Worm (Caenorhabditis elegans) whole organism, L4 larva: ENCODE results near the gene gpa-12.

Experiments used
- F10B5.3 ChIP-seq: sonication (generic microtip); optimal IDR thresholded peaks from 2 replicates; lab custom pipeline; 2016; ENCODE audit warnings: mild to moderate bottlenecking, missing genetic modification characterization, missing compliant biosample characterization
- F26F4.8 ChIP-seq: fragments of 200-800 bp; sonication (Bioruptor generic); conservative IDR thresholded peaks from 2 replicates; pipeline ENCODE4 v1.3.6; 2022; ENCODE audit warnings: missing genetic modification characterization, missing compliant biosample characterization
- F37D6.2 ChIP-seq: sonication (generic microtip); optimal IDR thresholded peaks from 2 replicates; lab custom pipeline; 2016; ENCODE audit warnings: mild to moderate bottlenecking, missing genetic modification characterization, missing compliant biosample characterization
- F44E2.7 ChIP-seq: fragments of 200-800 bp; sonication (Bioruptor generic); IDR thresholded peaks from 2 replicates; pipeline ENCODE4 v2.1.2; 2022; ENCODE audit warnings: missing genetic modification characterization, missing compliant biosample characterization
- T26A8.4 ChIP-seq: fragments of 200-800 bp; sonication (Bioruptor generic); IDR thresholded peaks from 2 replicates; pipeline ENCODE4 v1.3.6; 2022; ENCODE audit warnings: missing genetic modification characterization, missing compliant biosample characterization
- Y105C5A.15 ChIP-seq: fragments of 200-800 bp; sonication (Bioruptor generic); IDR thresholded peaks from 2 replicates; pipeline ENCODE4 v1.3.6; 2022; ENCODE audit warnings: missing genetic modification characterization, missing compliant biosample characterization
- Y48G9A.11 ChIP-seq: fragments of 200-800 bp; sonication (Bioruptor generic); IDR thresholded peaks from 2 replicates; pipeline ENCODE4 v1.3.6; 2022; ENCODE audit warnings: missing genetic modification reagents, missing genetic modification characterization, missing compliant biosample characterization
- Y75B8A.6 ChIP-seq: fragments of 200-800 bp; sonication (Bioruptor generic); IDR thresholded peaks from 2 replicates; pipeline ENCODE4 v1.3.6; 2022; ENCODE audit warnings: missing genetic modification reagents, missing genetic modification characterization, missing compliant biosample characterization
- ZK337.2 ChIP-seq: fragments of 200-800 bp; sonication (Bioruptor generic); IDR thresholded peaks from 2 replicates; pipeline ENCODE4 v1.3.6; 2022; ENCODE audit warnings: missing genetic modification reagents, missing genetic modification characterization, missing compliant biosample characterization
- ZK546.5 ChIP-seq, 2 experiments: sonication (generic microtip); optimal IDR thresholded peaks; 2 replicates each; lab custom pipeline; 2017; ENCODE audit warnings: missing biosample characterization in 2 of 2, missing genetic modification characterization in 2 of 2
- aly-2 ChIP-seq: sonication (generic microtip); optimal IDR thresholded peaks from 2 replicates; lab custom pipeline; 2018; ENCODE audit warnings: missing biosample characterization, missing genetic modification characterization
- ceh-44 ChIP-seq: fragments of 200-800 bp; sonication (Bioruptor generic); IDR thresholded peaks from 2 replicates; pipeline ENCODE4 v1.3.6; 2022; ENCODE audit warnings: missing genetic modification reagents, missing genetic modification characterization, missing compliant biosample characterization
- ceh-82 ChIP-seq: sonication (generic microtip); optimal IDR thresholded peaks from 2 replicates; lab custom pipeline; 2017; ENCODE audit warnings: missing biosample characterization, missing genetic modification characterization
- ces-1 ChIP-seq: fragments of 150-350 bp; sonication (generic microtip); optimal IDR thresholded peaks from 4 replicates; lab custom pipeline; 2014; ENCODE audit warnings: missing biosample characterization, missing genetic modification reagents, missing genetic modification characterization
- daf-12 ChIP-seq: fragments of 150-350 bp; optimal IDR thresholded peaks from 2 replicates; lab custom pipeline; 2014; ENCODE audit warnings: missing biosample characterization, missing genetic modification reagents, missing genetic modification characterization
- dve-1 ChIP-seq: sonication (generic microtip); optimal IDR thresholded peaks from 2 replicates; lab custom pipeline; 2017; ENCODE audit warnings: antibody characterized with exemption, mild to moderate bottlenecking, missing genetic modification characterization, missing compliant biosample characterization; ENCODE audit not compliant: insufficient read depth
- fkh-10 ChIP-seq: fragments of 150-350 bp; optimal IDR thresholded peaks from 2 replicates; lab custom pipeline; 2014; ENCODE audit warnings: missing biosample characterization, missing genetic modification reagents, missing genetic modification characterization
- fos-1 ChIP-seq: fragments of 150-350 bp; optimal IDR thresholded peaks from 2 replicates; lab custom pipeline; 2014; ENCODE audit warnings: missing biosample characterization, missing genetic modification characterization
- hlh-11 ChIP-seq: fragments of 200-800 bp; sonication (Bioruptor generic); optimal IDR thresholded peaks from 2 replicates; lab custom pipeline; 2018; ENCODE audit warnings: mild to moderate bottlenecking, missing genetic modification characterization, missing compliant biosample characterization
- hlh-30 ChIP-seq: sonication (generic microtip); optimal IDR thresholded peaks from 2 replicates; lab custom pipeline; 2017; ENCODE audit warnings: antibody characterized with exemption, mild to moderate bottlenecking, missing genetic modification characterization, missing compliant biosample characterization; ENCODE audit not compliant: insufficient read depth
- hmg-1.1 ChIP-seq: fragments of 200-800 bp; sonication (Bioruptor generic); IDR thresholded peaks from 2 replicates; pipeline ENCODE4 v1.3.6; 2022; ENCODE audit warnings: missing genetic modification reagents, missing genetic modification characterization, missing compliant biosample characterization
- jun-1 ChIP-seq: fragments of 150-350 bp; optimal IDR thresholded peaks from 2 replicates; lab custom pipeline; 2014; ENCODE audit warnings: missing biosample characterization, missing genetic modification reagents, missing genetic modification characterization
- lin-13 ChIP-seq: fragments of 150-350 bp; optimal IDR thresholded peaks from 2 replicates; lab custom pipeline; 2014; ENCODE audit warnings: missing biosample characterization, missing genetic modification reagents, missing genetic modification characterization
- lin-15B ChIP-seq: fragments of 150-350 bp; sonication (generic microtip); optimal IDR thresholded peaks from 3 replicates; lab custom pipeline; 2014; ENCODE audit warnings: missing biosample characterization, missing genetic modification characterization
- lin-29 ChIP-seq: fragments of 200-800 bp; sonication (Bioruptor generic); IDR thresholded peaks from 2 replicates; pipeline ENCODE4 v1.3.6; 2022; ENCODE audit warnings: missing genetic modification reagents, missing genetic modification characterization, missing compliant biosample characterization
- lin-38 ChIP-seq: fragments of 200-800 bp; sonication (Bioruptor generic); IDR thresholded peaks from 2 replicates; pipeline ENCODE4 v1.3.6; 2022; ENCODE audit warnings: missing genetic modification reagents, missing genetic modification characterization, missing compliant biosample characterization
- lin-39 ChIP-seq: fragments of 150-350 bp; optimal IDR thresholded peaks from 2 replicates; lab custom pipeline; 2014; ENCODE audit warnings: missing biosample characterization, missing genetic modification reagents, missing genetic modification characterization
- lsy-2 ChIP-seq, 2 experiments: fragments of 150-350 bp in 1 of 2; sonication (generic microtip) in 1 of 2; optimal IDR thresholded peaks; 2 replicates each; lab custom pipeline; 2014 to 2017; ENCODE audit warnings: missing biosample characterization in 2 of 2, missing genetic modification characterization in 2 of 2
- madf-9 ChIP-seq: fragments of 200-800 bp; sonication (Bioruptor generic); conservative IDR thresholded peaks from 2 replicates; pipeline ENCODE4 v1.3.6; 2022; ENCODE audit warnings: missing genetic modification reagents, missing genetic modification characterization, missing compliant biosample characterization
- mdl-1 ChIP-seq, 2 experiments: fragments of 150-350 bp in 1 of 2; sonication (generic microtip) in 1 of 2; optimal IDR thresholded peaks; 2 replicates each; lab custom pipeline; 2014 to 2017; ENCODE audit warnings: missing biosample characterization in 2 of 2, missing genetic modification characterization in 2 of 2
- mep-1 ChIP-seq: fragments of 150-350 bp; sonication (generic microtip); optimal IDR thresholded peaks from 3 replicates; lab custom pipeline; 2014; ENCODE audit warnings: missing biosample characterization, missing genetic modification characterization
- mes-2 ChIP-seq: sonication (generic microtip); optimal IDR thresholded peaks from 2 replicates; lab custom pipeline; 2016; ENCODE audit warnings: missing genotype, mild to moderate bottlenecking, missing genetic modification characterization, missing compliant biosample characterization; ENCODE audit not compliant: poor library complexity, severe bottlenecking
- nhr-102 ChIP-seq: sonication (generic microtip); optimal IDR thresholded peaks from 2 replicates; lab custom pipeline; 2016; ENCODE audit warnings: mild to moderate bottlenecking, missing genetic modification characterization, moderate library complexity, missing compliant biosample characterization
- nhr-11 ChIP-seq: fragments of 150-350 bp; optimal IDR thresholded peaks from 2 replicates; lab custom pipeline; 2014; ENCODE audit warnings: missing biosample characterization, missing genetic modification characterization
- nhr-237 ChIP-seq: sonication (generic microtip); optimal IDR thresholded peaks from 2 replicates; lab custom pipeline; 2017; ENCODE audit warnings: missing biosample characterization, missing genetic modification characterization
- nhr-25 ChIP-seq: sonication (generic microtip); optimal IDR thresholded peaks from 2 replicates; lab custom pipeline; 2017; ENCODE audit warnings: missing genetic modification characterization, mild to moderate bottlenecking, missing compliant biosample characterization, antibody characterized with exemption, moderate library complexity, borderline replicate concordance; ENCODE audit not compliant: insufficient read depth
- nhr-28 ChIP-seq: fragments of 150-350 bp; optimal IDR thresholded peaks from 2 replicates; lab custom pipeline; 2014; ENCODE audit warnings: missing biosample characterization, missing genetic modification characterization
- nhr-6 ChIP-seq: fragments of 150-350 bp; optimal IDR thresholded peaks from 2 replicates; lab custom pipeline; 2014; ENCODE audit warnings: missing biosample characterization, missing genetic modification characterization
- pha-4 ChIP-seq, 2 experiments: fragments of 150-350 bp in 1 of 2; fragments of 200-800 bp in 1 of 2; sonication (Bioruptor generic) in 1 of 2; IDR thresholded peaks in 1 of 2; optimal IDR thresholded peaks in 1 of 2; 2 replicates each; pipeline versions ENCODE4 v1.3.6 to Lab custom; 2014 to 2022; ENCODE audit warnings: missing genetic modification characterization in 2 of 2, missing genetic modification reagents in 2 of 2, missing biosample characterization in 1 of 2, missing compliant biosample characterization in 1 of 2
- php-3 ChIP-seq: fragments of 200-800 bp; sonication (Bioruptor generic); IDR thresholded peaks from 2 replicates; pipeline ENCODE4 v1.3.6; 2022; ENCODE audit warnings: missing genetic modification reagents, missing genetic modification characterization, missing compliant biosample characterization
- pqm-1 ChIP-seq: sonication (generic microtip); optimal IDR thresholded peaks from 2 replicates; lab custom pipeline; 2017; ENCODE audit warnings: missing biosample characterization, missing genetic modification characterization
- spr-1 ChIP-seq: sonication (generic microtip); optimal IDR thresholded peaks from 2 replicates; lab custom pipeline; 2016; ENCODE audit warnings: mild to moderate bottlenecking, missing genetic modification characterization, missing compliant biosample characterization
- spr-3 ChIP-seq: fragments of 200-800 bp; sonication (Bioruptor generic); optimal IDR thresholded peaks from 2 replicates; lab custom pipeline; 2018; ENCODE audit warnings: mild to moderate bottlenecking, missing genetic modification characterization, missing compliant biosample characterization
- unc-130 ChIP-seq: sonication (generic microtip); optimal IDR thresholded peaks from 2 replicates; lab custom pipeline; 2016; ENCODE audit warnings: missing genetic modification reagents, missing genetic modification characterization, missing compliant biosample characterization
- unc-62 ChIP-seq, 3 experiments: fragments of 150-350 bp in 1 of 3; sonication (generic microtip); optimal IDR thresholded peaks in 2 of 3; peaks in 1 of 3; 1 replicate in 1 of 3; 2 replicates in 2 of 3; lab custom pipeline; 2014 to 2017; ENCODE audit warnings: missing biosample characterization in 3 of 3, missing genetic modification characterization in 3 of 3, missing genetic modification reagents in 3 of 3, missing genotype in 1 of 3
- zfp-2 ChIP-seq: sonication (generic microtip); optimal IDR thresholded peaks from 2 replicates; lab custom pipeline; 2016; ENCODE audit warnings: mild to moderate bottlenecking, missing genetic modification characterization, missing compliant biosample characterization
- zfp-3 ChIP-seq: fragments of 200-800 bp; sonication (Bioruptor generic); conservative IDR thresholded peaks from 2 replicates; pipeline ENCODE4 v1.3.6; 2022; ENCODE audit warnings: missing genetic modification reagents, missing genetic modification characterization, missing compliant biosample characterization
- zip-11 ChIP-seq: fragments of 200-800 bp; sonication (Bioruptor generic); IDR thresholded peaks from 2 replicates; pipeline ENCODE4 v1.3.6; 2022; ENCODE audit warnings: missing genetic modification characterization, missing compliant biosample characterization
- zip-2 ChIP-seq: fragments of 150-350 bp; optimal IDR thresholded peaks from 2 replicates; lab custom pipeline; 2014; ENCODE audit warnings: missing biosample characterization, missing genetic modification characterization
- ztf-11 ChIP-seq: fragments of 150-350 bp; optimal IDR thresholded peaks from 2 replicates; lab custom pipeline; 2014; ENCODE audit warnings: missing biosample characterization, missing genetic modification characterization

gpa-12 gene

DNA sequence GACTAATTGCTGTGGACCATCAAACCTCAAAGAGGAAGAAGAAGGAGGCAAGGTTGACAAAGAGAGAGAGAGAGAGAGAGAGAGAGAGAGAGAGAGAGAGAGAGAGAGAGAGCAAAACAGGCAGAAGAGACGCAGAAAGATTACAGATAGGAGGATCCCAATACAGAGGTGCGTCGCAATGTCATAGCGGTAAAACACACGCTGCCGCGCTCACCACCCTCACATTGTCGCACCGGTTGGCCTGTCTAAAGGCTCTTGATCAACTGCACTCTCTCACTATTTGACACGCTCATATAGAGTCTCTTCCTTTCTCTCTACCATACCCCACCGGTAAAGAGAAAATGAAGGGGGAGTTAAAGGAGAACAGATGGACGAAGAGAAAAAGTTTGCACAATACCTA lies 18.1 kb upstream of the gpa-12 start:
- TF ChIP-seq hmg-1.1 (GFP tag; lab: Robert Waterston, UW), result peak; percentile 37; the same call in 1 of the 2 replicates
- TF ChIP-seq fkh-10 (GFP tag; lab: Kevin White, UChicago), result no peak
- no peak for TF ChIP-seq jun-1 (tag; lab: Kevin White, UChicago)
- TF ChIP-seq ZK337.2, result no peak
- TF ChIP-seq spr-1, result no peak
- TF ChIP-seq lin-39 (tag; lab: Kevin White, UChicago), result no peak
- TF ChIP-seq nhr-237 (tag; lab: Kevin White, UChicago), result no peak
- peak; percentile 53 for TF ChIP-seq hlh-30 (tag; lab: Kevin White, UChicago)
- no peak for TF ChIP-seq daf-12 (tag; lab: Kevin White, UChicago)
- TF ChIP-seq Y105C5A.15, result no peak
- TF ChIP-seq ces-1 (GFP tag; lab: Kevin White, UChicago), result no peak
- TF ChIP-seq ZK546.5 (tag; optimal IDR thresholded peaks at IDR 0.05; lab: Kevin White, UChicago), result no peak
- no peak for TF ChIP-seq zfp-3 (GFP tag; lab: Robert Waterston, UW)
- TF ChIP-seq nhr-6 (tag; lab: Kevin White, UChicago), result peak; percentile 77
- no peak for TF ChIP-seq ceh-82 (tag; lab: Kevin White, UChicago)
- peak in 1 of 2 experiments; percentile 61 for TF ChIP-seq mdl-1 (tag; optimal IDR thresholded peaks at IDR 0.05; lab: Kevin White, UChicago)
- peak; percentile 63 for TF ChIP-seq dve-1 (tag; lab: Kevin White, UChicago)
- TF ChIP-seq aly-2 (tag; lab: Kevin White, UChicago), result no peak
- TF ChIP-seq F44E2.7 (GFP tag; lab: Robert Waterston, UW), result no peak
- TF ChIP-seq Y48G9A.11 (GFP tag; lab: Robert Waterston, UW), result no peak
- peak; percentile 38 for TF ChIP-seq nhr-25
- TF ChIP-seq nhr-28, result peak; percentile 63
- TF ChIP-seq Y75B8A.6 (GFP tag; lab: Robert Waterston, UW), result no peak
- no peak for TF ChIP-seq lin-15B (tag; lab: Kevin White, UChicago)
- TF ChIP-seq hlh-11 (tag; lab: Kevin White, UChicago), result peak; percentile 71
- no peak for TF ChIP-seq F26F4.8
- no peak for TF ChIP-seq unc-130 (GFP tag; lab: Kevin White, UChicago)
- TF ChIP-seq unc-62 (GFP tag; optimal IDR thresholded peaks at IDR 0.05 in 1 of 2; lab: Kevin White, UChicago), result peak in 1 of 2 experiments; percentile 82
- TF ChIP-seq unc-62 (tag; optimal IDR thresholded peaks at IDR 0.05; lab: Kevin White, UChicago), result no peak
- no peak for TF ChIP-seq zip-2 (tag; lab: Kevin White, UChicago)
- no peak for TF ChIP-seq fos-1 (tag; lab: Kevin White, UChicago)
- TF ChIP-seq pqm-1 (tag; lab: Kevin White, UChicago), result peak; percentile 17
- no peak for TF ChIP-seq lin-13 (GFP tag; lab: Kevin White, UChicago)
- TF ChIP-seq zfp-2, result no peak
- TF ChIP-seq lin-38 (GFP tag; lab: Robert Waterston, UW), result no peak
- TF ChIP-seq nhr-102, result no peak
- no peak for TF ChIP-seq lin-29 (GFP tag; lab: Robert Waterston, UW)
- TF ChIP-seq lsy-2 (tag; optimal IDR thresholded peaks at IDR 0.05; lab: Kevin White, UChicago), result no peak
- no peak for TF ChIP-seq F10B5.3 (tag; lab: Kevin White, UChicago)
- no peak for TF ChIP-seq spr-3 (GFP tag; lab: Kevin White, UChicago)
- TF ChIP-seq mes-2 (tag; lab: Kevin White, UChicago), result peak; percentile 35
- TF ChIP-seq T26A8.4 (GFP tag; lab: Robert Waterston, UW), result no peak
- no peak for TF ChIP-seq nhr-11
- TF ChIP-seq zip-11 (GFP tag; lab: Robert Waterston, UW), result no peak
- peak; percentile 64 for TF ChIP-seq mep-1
- TF ChIP-seq madf-9 (GFP tag; lab: Robert Waterston, UW), result 0 out of 2 replicates have a peak, but pooled peaks have one; percentile 38
- TF ChIP-seq ztf-11 (tag; lab: Kevin White, UChicago), result no peak
- TF ChIP-seq pha-4 (GFP tag; IDR thresholded peaks at IDR 0.05; lab: Robert Waterston, UW), result no peak; the same call in 1 of the 2 replicates
- TF ChIP-seq pha-4 (tag; optimal IDR thresholded peaks at IDR 0.05; lab: Kevin White, UChicago), result no peak
- no peak for TF ChIP-seq ceh-44 (GFP tag; lab: Robert Waterston, UW)
- no peak for TF ChIP-seq php-3
- no peak for TF ChIP-seq F37D6.2 (tag; lab: Kevin White, UChicago)
